Fruit fly (Drosophila melanogaster): ENCODE data around the gene CG31288.

- TF ChIP-seq OdsH (GFP tag; optimal IDR thresholded peaks at IDR 0.05) (peak; percentile 16), Dif (GFP tag; optimal IDR thresholded peaks at IDR 0.05; ENCODE audit: partially characterized antibody) (no peak), woc (GFP tag; optimal IDR thresholded peaks at IDR 0.05) (no peak), pan (optimal IDR thresholded peaks at IDR 0.05) (no peak), fru (GFP tag; optimal IDR thresholded peaks at IDR 0.05) (no peak), lola (GFP tag; optimal IDR thresholded peaks at IDR 0.05) (no peak), CrebA (GFP tag; optimal IDR thresholded peaks at IDR 0.05; ENCODE audit: borderline replicate concordance) (peak; percentile 93)
Observed at dm6 chr3R:25292864-25293284, 6.5 kb downstream of the CG31288 start, which contains the start of gene CG31098.
